Fruit fly (Drosophila melanogaster) whole organism, prepupa: ENCODE measurements around the gene CG32720.

ENCODE experiments used
- CG11762 ChIP-seq: fragments of 200-800 bp; sonication (Bioruptor generic); optimal IDR thresholded peaks from 3 replicates; lab custom pipeline; 2016; ENCODE audit warnings: missing biosample characterization, missing genetic modification characterization; ENCODE audit not compliant: insufficient read depth
- CG11902 ChIP-seq: fragments of 200-800 bp; sonication (Bioruptor generic); optimal IDR thresholded peaks from 3 replicates; lab custom pipeline; 2016; ENCODE audit warnings: missing biosample characterization, missing genetic modification characterization
- CG1621 ChIP-seq: fragments of 200-800 bp; sonication (Bioruptor generic); optimal IDR thresholded peaks from 3 replicates; lab custom pipeline; 2018; ENCODE audit warnings: missing biosample characterization, mild to moderate bottlenecking, missing genetic modification characterization
- CG31627 ChIP-seq: fragments of 200-800 bp; sonication (Bioruptor generic); optimal IDR thresholded peaks from 3 replicates; lab custom pipeline; 2016; ENCODE audit warnings: missing biosample characterization, missing genetic modification characterization
- CG32006 ChIP-seq: fragments of 200-800 bp; sonication (Bioruptor generic); optimal IDR thresholded peaks from 3 replicates; lab custom pipeline; 2017; ENCODE audit warnings: missing biosample characterization, mild to moderate bottlenecking, missing genetic modification characterization
- CG34406 ChIP-seq: fragments of 200-800 bp; sonication (Bioruptor generic); optimal IDR thresholded peaks from 3 replicates; lab custom pipeline; 2016; ENCODE audit warnings: missing biosample characterization, missing genetic modification characterization
- CG4318 ChIP-seq: fragments of 200-800 bp; sonication (Bioruptor generic); optimal IDR thresholded peaks from 3 replicates; lab custom pipeline; 2017; ENCODE audit warnings: missing biosample characterization, mild to moderate bottlenecking, missing genetic modification characterization
- CG6163 ChIP-seq: fragments of 200-800 bp; sonication (Bioruptor generic); IDR thresholded peaks from 3 replicates; pipeline ENCODE4 v1.3.6; 2022; ENCODE audit warnings: missing biosample characterization, missing genetic modification characterization
- CG8119 ChIP-seq: fragments of 200-800 bp; sonication (Bioruptor generic); IDR thresholded peaks from 3 replicates; pipeline ENCODE4 v1.3.6; 2022; ENCODE audit warnings: missing biosample characterization, missing genetic modification characterization
- CG8632 ChIP-seq: fragments of 200-800 bp; sonication (Bioruptor generic); optimal IDR thresholded peaks from 3 replicates; lab custom pipeline; 2016; ENCODE audit warnings: missing biosample characterization, missing genetic modification characterization
- Eip75B ChIP-seq: fragments of 200-800 bp; sonication (Bioruptor generic); optimal IDR thresholded peaks from 3 replicates; lab custom pipeline; 2016; ENCODE audit warnings: missing biosample characterization, missing genetic modification characterization
- Eip78C ChIP-seq: fragments of 200-800 bp; sonication (Bioruptor generic); peaks from one replicate; lab custom pipeline; 2016; ENCODE audit warnings: missing biosample characterization, missing genetic modification characterization
- Eip93F ChIP-seq: fragments of 200-800 bp; sonication (Bioruptor generic); optimal IDR thresholded peaks from 2 replicates; lab custom pipeline; 2016; ENCODE audit warnings: missing biosample characterization, mild to moderate bottlenecking, missing genetic modification characterization
- Ets21C ChIP-seq: fragments of 200-800 bp; sonication (Bioruptor generic); optimal IDR thresholded peaks from 3 replicates; lab custom pipeline; 2016; ENCODE audit warnings: missing biosample characterization, missing genetic modification characterization
- Ets96B ChIP-seq: fragments of 200-800 bp; optimal IDR thresholded peaks from 2 replicates; lab custom pipeline; 2019; ENCODE audit warnings: missing biosample characterization, mild to moderate bottlenecking, missing genetic modification characterization, moderate library complexity
- Hr39 ChIP-seq: fragments of 200-800 bp; sonication (Bioruptor generic); optimal IDR thresholded peaks from 2 replicates; lab custom pipeline; 2016; ENCODE audit warnings: missing biosample characterization, missing genetic modification characterization
- Hr4 ChIP-seq: fragments of 200-800 bp; sonication (Bioruptor generic); optimal IDR thresholded peaks from 3 replicates; lab custom pipeline; 2016; ENCODE audit warnings: missing biosample characterization, missing genetic modification characterization
- Lpt ChIP-seq: fragments of 200-800 bp; sonication (Bioruptor generic); optimal IDR thresholded peaks from 3 replicates; lab custom pipeline; 2016; ENCODE audit warnings: missing biosample characterization, missing genetic modification characterization
- Met ChIP-seq: fragments of 200-800 bp; sonication (Bioruptor generic); optimal IDR thresholded peaks from 3 replicates; lab custom pipeline; 2016; ENCODE audit warnings: missing biosample characterization, missing genetic modification characterization
- OdsH ChIP-seq: fragments of 200-800 bp; sonication (Bioruptor generic); optimal IDR thresholded peaks from 3 replicates; lab custom pipeline; 2016; ENCODE audit warnings: missing biosample characterization, missing genetic modification characterization
- Smox ChIP-seq: fragments of 200-800 bp; sonication (Bioruptor generic); optimal IDR thresholded peaks from 3 replicates; lab custom pipeline; 2016; ENCODE audit warnings: missing biosample characterization, missing genetic modification characterization
- Sox102F ChIP-seq: fragments of 200-800 bp; sonication (Bioruptor generic); optimal IDR thresholded peaks from 2 replicates; lab custom pipeline; 2016; ENCODE audit warnings: missing biosample characterization, mild to moderate bottlenecking, missing genetic modification characterization
- Sox14 ChIP-seq: fragments of 200-800 bp; sonication (Bioruptor generic); optimal IDR thresholded peaks from 3 replicates; lab custom pipeline; 2016; ENCODE audit warnings: missing biosample characterization, missing genetic modification characterization
- acj6 ChIP-seq: fragments of 200-800 bp; sonication (Bioruptor generic); optimal IDR thresholded peaks from 3 replicates; lab custom pipeline; 2016; ENCODE audit warnings: missing biosample characterization, missing genetic modification characterization
- cyc ChIP-seq: fragments of 200-800 bp; sonication (Bioruptor generic); optimal IDR thresholded peaks from 3 replicates; lab custom pipeline; 2016; ENCODE audit warnings: missing biosample characterization, missing genetic modification characterization
- dac ChIP-seq: fragments of 200-800 bp; sonication (Bioruptor generic); optimal IDR thresholded peaks from 2 replicates; lab custom pipeline; 2017; ENCODE audit warnings: missing biosample characterization, mild to moderate bottlenecking, missing genetic modification characterization
- eg ChIP-seq: fragments of 200-800 bp; sonication (Bioruptor generic); IDR thresholded peaks from 3 replicates; pipeline ENCODE4 v1.3.6; 2022; ENCODE audit warnings: missing biosample characterization, missing genetic modification characterization
- esn ChIP-seq: fragments of 200-800 bp; sonication (Bioruptor generic); optimal IDR thresholded peaks from 2 replicates; lab custom pipeline; 2016; ENCODE audit warnings: missing biosample characterization, mild to moderate bottlenecking, missing genetic modification characterization, moderate library complexity
- fd59A ChIP-seq: fragments of 200-800 bp; sonication (Bioruptor generic); optimal IDR thresholded peaks from 2 replicates; lab custom pipeline; 2017; ENCODE audit warnings: missing biosample characterization, mild to moderate bottlenecking, missing genetic modification characterization, missing genetic modification reagents
- fd85E ChIP-seq: fragments of 200-800 bp; sonication (Bioruptor generic); optimal IDR thresholded peaks from 3 replicates; lab custom pipeline; 2016; ENCODE audit warnings: missing biosample characterization, missing genetic modification characterization
- fkh ChIP-seq: fragments of 200-800 bp; sonication (Bioruptor generic); optimal IDR thresholded peaks from 3 replicates; lab custom pipeline; 2017; ENCODE audit warnings: missing biosample characterization, mild to moderate bottlenecking, missing genetic modification characterization, moderate library complexity
- lz ChIP-seq: fragments of 200-800 bp; sonication (Bioruptor generic); optimal IDR thresholded peaks from 3 replicates; lab custom pipeline; 2016; ENCODE audit warnings: missing biosample characterization, missing genetic modification characterization
- net ChIP-seq: fragments of 200-800 bp; sonication (Bioruptor generic); optimal IDR thresholded peaks from 3 replicates; lab custom pipeline; 2016; ENCODE audit warnings: missing biosample characterization, missing genetic modification characterization
- spab ChIP-seq: fragments of 200-800 bp; sonication (Bioruptor generic); optimal IDR thresholded peaks from 2 replicates; lab custom pipeline; 2017; ENCODE audit warnings: missing biosample characterization, mild to moderate bottlenecking, missing genetic modification characterization, missing genetic modification reagents
- svp ChIP-seq: fragments of 200-800 bp; sonication (Bioruptor generic); peaks from one replicate; lab custom pipeline; 2016; ENCODE audit warnings: missing biosample characterization, missing genetic modification characterization
- topi ChIP-seq: fragments of 200-800 bp; sonication (Bioruptor generic); optimal IDR thresholded peaks from 3 replicates; lab custom pipeline; 2016; ENCODE audit warnings: missing biosample characterization, missing genetic modification characterization

CG32720 gene

DNA sequence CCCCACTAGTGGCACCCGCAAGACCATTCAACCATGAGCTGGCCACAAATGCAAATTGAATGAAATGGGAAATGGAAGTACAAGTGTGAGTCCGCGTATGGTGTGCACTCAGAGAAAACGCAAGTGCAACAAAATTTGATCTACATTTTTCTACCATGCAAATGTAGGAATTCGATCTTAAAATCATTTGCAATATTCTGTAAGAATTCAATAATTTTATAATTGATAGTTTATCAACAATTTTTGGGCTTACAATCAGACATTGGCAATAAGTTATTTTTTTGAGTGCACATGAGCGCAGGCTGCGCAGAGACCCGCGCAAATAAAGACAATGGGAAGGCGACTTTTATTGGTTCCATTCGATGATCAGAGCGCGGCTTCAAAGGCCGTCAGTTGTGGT, 34.4 kb upstream of the CG32720 start (continued):
- TF ChIP-seq Ets96B (peak; percentile 65), OdsH (GFP tag; lab: Kevin White, UChicago) (peak; percentile 43), cyc (GFP tag; lab: Kevin White, UChicago) (peak; percentile 52), acj6 (peak; percentile 44), CG6163 (GFP tag; lab: Robert Waterston, UW) (peak; percentile 70), fd85E (GFP tag; lab: Kevin White, UChicago) (no peak), Hr39 (GFP tag; lab: Kevin White, UChicago) (peak; percentile 6), CG11902 (GFP tag; lab: Kevin White, UChicago) (peak; percentile 38), Ets21C (GFP tag; lab: Kevin White, UChicago) (no peak), CG8632 (GFP tag; lab: Kevin White, UChicago) (peak; percentile 37), eg (no peak), topi (GFP tag; lab: Kevin White, UChicago) (peak; percentile 65), CG32006 (peak; percentile 49)

DNA sequence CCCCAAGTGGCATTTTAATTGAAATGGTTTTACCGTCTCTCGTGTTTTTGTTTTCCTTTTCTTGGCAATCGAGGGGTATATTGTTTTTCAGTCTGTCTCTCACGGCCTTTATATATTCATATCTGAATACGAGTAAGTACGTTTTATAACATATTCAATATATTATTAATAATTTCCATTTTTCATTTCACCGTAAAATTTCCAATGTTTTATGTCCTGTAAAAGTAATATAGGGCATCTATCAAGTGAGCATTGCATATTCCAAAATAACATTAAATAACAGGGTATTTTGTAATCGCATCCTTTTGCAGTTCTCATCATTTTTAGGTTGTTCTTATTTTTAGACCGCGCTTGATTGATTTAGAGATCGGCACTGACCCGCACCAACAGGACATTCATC, 32.9 kb upstream of the CG32720 start:
- TF ChIP-seq CG8632 (GFP tag; lab: Kevin White, UChicago) (no peak), CG11902 (GFP tag; lab: Kevin White, UChicago) (no peak), dac (GFP tag; lab: Kevin White, UChicago) (no peak), CG11762 (GFP tag; lab: Kevin White, UChicago) (no peak), CG4318 (GFP tag; lab: Kevin White, UChicago) (no peak), Sox102F (GFP tag; lab: Kevin White, UChicago) (no peak), fd59A (no peak), Eip75B (no peak), net (GFP tag; lab: Kevin White, UChicago) (no peak), CG8119 (GFP tag; lab: Robert Waterston, UW) (no peak), Ets21C (GFP tag; lab: Kevin White, UChicago) (no peak), CG1621 (tag; lab: Kevin White, UChicago) (no peak), CG34406 (GFP tag; lab: Kevin White, UChicago) (no peak), Hr39 (GFP tag; lab: Kevin White, UChicago) (no peak), Lpt (GFP tag; lab: Kevin White, UChicago) (no peak), esn (GFP tag; lab: Kevin White, UChicago) (no peak)
- TF ChIP-seq, all 60 proteins: peak for 0

- TF ChIP-seq svp (GFP tag; lab: Kevin White, UChicago) = peak; percentile 3
- TF ChIP-seq Eip78C (GFP tag; lab: Kevin White, UChicago) = no peak
- TF ChIP-seq, all 60 proteins: peak for 1
These were observed 31.6 kb upstream of the CG32720 start for dm6 chrX:7568320-7568719.

dm6 chrX:7562622-7563021, 25.9 kb upstream of the CG32720 start:
- no peak for TF ChIP-seq Sox14 (GFP tag; lab: Kevin White, UChicago)
- TF ChIP-seq CG31627 (GFP tag; lab: Kevin White, UChicago) = peak; percentile 11
- TF ChIP-seq Hr4 = no peak
- TF ChIP-seq lz (GFP tag; lab: Kevin White, UChicago) = peak; percentile 12
- TF ChIP-seq Eip93F (GFP tag; lab: Kevin White, UChicago) = no peak
- no peak for TF ChIP-seq CG1621 (tag; lab: Kevin White, UChicago)
- no peak for TF ChIP-seq CG32006
- no peak for TF ChIP-seq fkh (GFP tag; lab: Kevin White, UChicago)
- no peak for TF ChIP-seq Ets96B
- peak; percentile 33; the same call in 1 of the 3 replicates for TF ChIP-seq CG6163 (GFP tag; lab: Robert Waterston, UW)
- TF ChIP-seq Eip78C (GFP tag; lab: Kevin White, UChicago) = peak; percentile 42
- TF ChIP-seq Met (GFP tag; lab: Kevin White, UChicago) = peak; percentile 22
- TF ChIP-seq spab (GFP tag; lab: Kevin White, UChicago) = no peak
- TF ChIP-seq Sox102F (GFP tag; lab: Kevin White, UChicago) = peak; percentile 30
- no peak for TF ChIP-seq topi (GFP tag; lab: Kevin White, UChicago)
- 0 out of 3 replicates have a peak, but pooled peaks have one; percentile 9 for TF ChIP-seq eg
- TF ChIP-seq Hr39 (GFP tag; lab: Kevin White, UChicago) = peak; percentile 31
- TF ChIP-seq svp (GFP tag; lab: Kevin White, UChicago) = peak; percentile 73
- TF ChIP-seq cyc (GFP tag; lab: Kevin White, UChicago) = peak; percentile 5
- no peak for TF ChIP-seq Smox (GFP tag; lab: Kevin White, UChicago)
- peak; percentile 12 for TF ChIP-seq esn (GFP tag; lab: Kevin White, UChicago)
- TF ChIP-seq, all 60 proteins: peak for 11
